Worm (Caenorhabditis elegans) whole organism, early embryonic: Measurements from ENCODE around the gene hrpu-2.
"Not testable (repeated sequence)": the region's sequence is repeated elsewhere in the genome, so short reads cannot be mapped to it uniquely, and the experiment has no call there.

Source experiments
- B0310.2 ChIP-seq: sonication (generic microtip); optimal IDR thresholded peaks from 2 replicates; lab custom pipeline; 2016; ENCODE audit warnings: mild to moderate bottlenecking, missing genetic modification characterization, missing compliant biosample characterization
- F13C5.2 ChIP-seq: sonication (generic microtip); optimal IDR thresholded peaks from 2 replicates; lab custom pipeline; 2017; ENCODE audit warnings: mild to moderate bottlenecking, missing genetic modification characterization, inconsistent platforms, missing compliant biosample characterization
- aly-1 ChIP-seq: sonication (generic microtip); optimal IDR thresholded peaks from 2 replicates; lab custom pipeline; 2016; ENCODE audit warnings: missing genetic modification characterization, missing compliant biosample characterization
- ama-1 ChIP-seq: fragments of 150-350 bp; optimal IDR thresholded peaks from 2 replicates; lab custom pipeline; 2014
- ceh-13 ChIP-seq: fragments of 200-800 bp; sonication (Bioruptor generic); optimal IDR thresholded peaks from 2 replicates; lab custom pipeline; 2018; ENCODE audit warnings: mild to moderate bottlenecking, missing genetic modification characterization, missing compliant biosample characterization
- ceh-36 ChIP-seq: sonication (generic microtip); optimal IDR thresholded peaks from 2 replicates; lab custom pipeline; 2016; ENCODE audit warnings: missing genetic modification characterization, inconsistent platforms, missing compliant biosample characterization
- ets-7 ChIP-seq: sonication (generic microtip); optimal IDR thresholded peaks from 2 replicates; lab custom pipeline; 2016; ENCODE audit warnings: missing genotype, missing genetic modification characterization, missing compliant biosample characterization
- flt-1 ChIP-seq: fragments of 200-800 bp; sonication (Bioruptor generic); IDR thresholded peaks from 2 replicates; pipeline ENCODE4 v1.3.6; 2022; ENCODE audit warnings: missing genetic modification characterization, missing compliant biosample characterization
- hmbx-1 ChIP-seq: sonication (generic microtip); optimal IDR thresholded peaks from 2 replicates; lab custom pipeline; 2016; ENCODE audit warnings: mild to moderate bottlenecking, missing genetic modification characterization, missing compliant biosample characterization
- hmg-4 ChIP-seq: fragments of 200-800 bp; sonication (Bioruptor generic); optimal IDR thresholded peaks from 2 replicates; lab custom pipeline; 2018; ENCODE audit warnings: mild to moderate bottlenecking, missing genetic modification characterization, missing compliant biosample characterization
- hnd-1 ChIP-seq: sonication (generic microtip); optimal IDR thresholded peaks from 2 replicates; lab custom pipeline; 2016; ENCODE audit warnings: missing genetic modification characterization, missing compliant biosample characterization
- pes-1 ChIP-seq: fragments of 200-800 bp; sonication (Bioruptor generic); IDR thresholded peaks from 2 replicates; pipeline ENCODE4 v1.3.6; 2022; ENCODE audit warnings: missing genetic modification reagents, missing genetic modification characterization, missing compliant biosample characterization
- scrt-1 ChIP-seq: fragments of 200-800 bp; sonication (Bioruptor generic); IDR thresholded peaks from 2 replicates; pipeline ENCODE4 v1.3.6; 2022; ENCODE audit warnings: missing genetic modification characterization, missing compliant biosample characterization
- sea-1 ChIP-seq: fragments of 200-800 bp; sonication (Bioruptor generic); conservative IDR thresholded peaks from 2 replicates; pipeline ENCODE4 v1.3.6; 2022; ENCODE audit warnings: missing genetic modification characterization, missing compliant biosample characterization
- tbx-11 ChIP-seq: fragments of 200-800 bp; sonication (Bioruptor generic); IDR thresholded peaks from 2 replicates; pipeline ENCODE4 v1.3.6; 2022; ENCODE audit warnings: missing genetic modification characterization, missing compliant biosample characterization
- tbx-37 ChIP-seq: fragments of 200-800 bp; sonication (Bioruptor generic); conservative IDR thresholded peaks from 2 replicates; pipeline ENCODE4 v1.3.6; 2022; ENCODE audit warnings: missing genetic modification reagents, missing genetic modification characterization, missing compliant biosample characterization
- tra-4 ChIP-seq: sonication (generic microtip); optimal IDR thresholded peaks from 2 replicates; lab custom pipeline; 2017; ENCODE audit warnings: missing genetic modification characterization, missing compliant biosample characterization

Gene hrpu-2

DNA sequence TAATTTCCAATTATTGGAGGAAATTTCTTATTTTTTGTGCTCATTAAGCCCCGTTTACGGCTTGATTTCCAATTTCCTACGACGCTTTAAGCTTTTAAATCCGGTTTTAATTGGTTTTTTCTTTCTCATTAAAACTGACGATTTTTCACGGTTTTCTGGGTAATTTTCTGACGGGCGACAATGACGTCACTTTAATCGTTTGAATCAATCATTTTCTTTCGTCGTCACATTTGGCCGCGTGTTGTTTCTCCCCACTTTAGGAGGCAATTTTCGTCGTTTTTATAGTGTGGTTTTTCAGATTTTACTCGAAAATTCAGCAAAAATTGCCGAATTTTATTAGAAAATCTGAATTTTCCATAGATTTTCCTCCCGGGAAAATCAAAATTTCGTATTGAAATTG lies 15.3 kb downstream of the hrpu-2 start:
- TF ChIP-seq hmg-4 (GFP tag; lab: Kevin White, UChicago) (no peak), sea-1 (GFP tag; lab: Robert Waterston, UW) (no peak), ceh-36 (tag; lab: Kevin White, UChicago) (no peak), pes-1 (GFP tag; lab: Robert Waterston, UW) (no peak), ets-7 (no peak), B0310.2 (tag; lab: Kevin White, UChicago) (no peak), tbx-37 (GFP tag; lab: Robert Waterston, UW) (no peak), hnd-1 (no peak), aly-1 (no peak), scrt-1 (GFP tag; lab: Robert Waterston, UW) (no peak), F13C5.2 (tag; lab: Kevin White, UChicago) (no peak), ceh-13 (GFP tag; lab: Kevin White, UChicago) (no peak), tra-4 (tag; lab: Kevin White, UChicago) (no peak), hmbx-1 (tag; lab: Kevin White, UChicago) (no peak), ama-1 (lab: Kevin White, UChicago) (no peak), flt-1 (GFP tag; lab: Robert Waterston, UW) (no peak), tbx-11 (GFP tag; lab: Robert Waterston, UW) (no peak)

DNA sequence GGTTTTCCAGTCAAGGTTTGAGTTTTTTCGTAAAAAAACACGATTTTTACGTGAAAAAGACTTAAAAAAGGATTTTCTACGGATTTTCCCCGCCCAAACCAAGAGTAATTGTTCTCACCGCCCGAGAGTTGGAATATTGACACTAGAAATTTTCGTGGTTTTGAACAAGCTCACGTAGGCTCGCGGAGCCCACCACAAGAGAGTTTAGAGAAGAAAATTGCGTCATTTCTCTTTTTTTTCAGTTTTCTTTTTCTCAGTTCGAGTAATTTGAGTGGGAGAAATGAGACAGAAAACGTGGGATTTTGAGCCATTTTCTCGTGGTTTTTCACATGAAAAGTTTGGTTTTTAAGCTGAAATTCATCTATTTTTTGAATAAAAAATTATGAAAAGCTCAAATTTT lies 15.9 kb downstream of the hrpu-2 start:
- TF ChIP-seq tbx-11 (GFP tag; lab: Robert Waterston, UW) = no peak
- no peak for TF ChIP-seq ama-1 (lab: Kevin White, UChicago)
- no peak for TF ChIP-seq tra-4 (tag; lab: Kevin White, UChicago)
- TF ChIP-seq tbx-37 (GFP tag; lab: Robert Waterston, UW) = no peak
- TF ChIP-seq flt-1 (GFP tag; lab: Robert Waterston, UW) = no peak
- no peak for TF ChIP-seq hmbx-1 (tag; lab: Kevin White, UChicago)
- TF ChIP-seq hnd-1 = no peak

DNA sequence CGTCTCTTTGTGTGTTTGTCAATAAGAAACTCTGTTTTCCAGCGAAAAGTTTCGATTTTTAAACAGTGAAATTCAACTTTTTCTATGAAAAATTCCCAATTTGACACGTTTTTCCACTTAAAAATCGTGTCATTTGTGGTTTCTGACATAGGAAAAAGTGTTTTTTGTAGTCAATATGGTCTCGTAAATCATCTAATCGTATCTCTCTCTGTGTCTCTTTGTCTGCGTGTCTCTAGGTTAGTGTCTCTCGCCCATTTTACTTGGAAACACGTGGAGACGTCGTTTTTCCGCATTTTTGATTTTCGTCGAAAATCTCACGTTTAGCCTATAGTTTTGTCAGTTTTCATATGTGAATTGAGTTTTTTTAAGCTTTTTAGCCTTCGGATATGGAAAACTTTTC lies 17.9 kb downstream of the hrpu-2 start:
- TF ChIP-seq hnd-1 = no peak
- no peak for TF ChIP-seq ceh-36 (tag; lab: Kevin White, UChicago)
- no peak for TF ChIP-seq B0310.2 (tag; lab: Kevin White, UChicago)
- TF ChIP-seq tbx-11 (GFP tag; lab: Robert Waterston, UW) = no peak
- no peak for TF ChIP-seq sea-1 (GFP tag; lab: Robert Waterston, UW)
- TF ChIP-seq ceh-13 (GFP tag; lab: Kevin White, UChicago) = no peak
- TF ChIP-seq aly-1 = no peak

DNA sequence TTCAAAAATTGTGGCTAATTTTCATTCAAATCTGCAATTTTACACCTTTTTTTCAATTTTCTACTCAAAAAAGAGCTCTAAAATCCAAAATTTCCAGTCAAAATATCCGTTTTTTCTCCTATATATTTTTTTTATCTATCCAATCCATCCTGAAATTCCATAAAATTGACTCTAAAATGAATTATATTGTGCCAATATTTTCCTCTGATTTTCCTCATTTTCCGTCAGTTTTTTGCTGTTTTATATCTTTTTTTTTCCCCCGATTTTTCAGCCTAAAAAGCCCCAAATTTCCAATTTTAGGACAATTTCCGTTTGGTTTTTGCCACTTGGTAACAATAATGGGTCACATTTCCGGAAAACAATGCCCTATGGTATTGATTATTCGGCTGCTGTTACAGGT lies 21.0 kb downstream of the hrpu-2 start, which contains the start of gene Y71G10AR.4:
Gene Y71G10AR.4 (plus strand): TSS at position 301 of the 400 bp plus-strand sequence.
- TF ChIP-seq B0310.2 (tag; lab: Kevin White, UChicago) (no peak), F13C5.2 (tag; lab: Kevin White, UChicago) (no peak), ceh-13 (GFP tag; lab: Kevin White, UChicago) (no peak), ceh-36 (tag; lab: Kevin White, UChicago) (no peak), hmg-4 (GFP tag; lab: Kevin White, UChicago) (no peak), tbx-11 (GFP tag; lab: Robert Waterston, UW) (no peak), tbx-37 (GFP tag; lab: Robert Waterston, UW) (no peak), flt-1 (GFP tag; lab: Robert Waterston, UW) (no peak)

DNA sequence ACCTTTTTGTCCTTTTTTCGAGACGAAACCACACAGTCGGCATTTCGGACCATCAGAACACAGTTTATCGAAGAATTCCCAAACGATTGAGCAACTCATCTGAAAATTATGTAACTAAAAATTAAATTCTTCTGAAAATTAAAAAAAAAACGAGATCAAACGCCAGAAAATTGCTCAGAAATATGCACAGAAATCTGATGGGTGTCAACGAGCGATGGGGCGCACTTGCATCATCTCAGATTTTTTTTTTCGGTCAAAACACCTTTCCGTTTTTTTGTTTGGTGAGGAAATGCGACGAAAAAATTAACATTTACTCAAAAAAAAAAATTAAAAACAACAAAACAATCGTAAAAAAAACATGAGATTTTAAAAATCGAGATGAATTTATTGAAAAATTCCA lies 39.1 kb downstream of the hrpu-2 start, which contains the start of gene T04C4.3:
Gene T04C4.3 (minus strand): TSS at position 101 of the 400 bp plus-strand sequence.
- not testable (repeated sequence) for TF ChIP-seq sea-1 (GFP tag; lab: Robert Waterston, UW); aly-1; flt-1 (GFP tag; lab: Robert Waterston, UW)

DNA sequence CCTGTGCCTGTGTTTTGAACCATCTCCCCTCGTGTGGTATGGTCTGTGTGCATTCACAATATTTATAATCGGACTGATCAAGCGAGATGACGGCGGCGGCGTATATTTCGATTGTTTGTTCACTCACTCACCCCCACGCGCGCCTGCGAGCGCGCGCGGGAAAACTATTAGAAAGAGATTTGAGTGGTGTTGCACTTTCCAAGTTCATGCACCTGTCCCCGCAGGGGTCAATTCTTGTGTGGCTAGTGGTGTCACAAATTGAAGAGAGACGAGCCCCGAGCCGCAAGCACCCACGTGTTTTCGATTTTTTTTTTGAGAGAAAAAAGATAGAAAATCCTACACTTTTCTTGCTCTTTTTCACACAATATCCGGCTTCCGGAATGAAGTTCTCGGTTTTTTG lies 39.6 kb downstream of the hrpu-2 start:
- TF ChIP-seq pes-1 (GFP tag; lab: Robert Waterston, UW) (peak; percentile 30; the same call in 1 of the 2 replicates), flt-1 (GFP tag; lab: Robert Waterston, UW) (no peak), hmg-4 (GFP tag; lab: Kevin White, UChicago) (peak; percentile 54)

DNA sequence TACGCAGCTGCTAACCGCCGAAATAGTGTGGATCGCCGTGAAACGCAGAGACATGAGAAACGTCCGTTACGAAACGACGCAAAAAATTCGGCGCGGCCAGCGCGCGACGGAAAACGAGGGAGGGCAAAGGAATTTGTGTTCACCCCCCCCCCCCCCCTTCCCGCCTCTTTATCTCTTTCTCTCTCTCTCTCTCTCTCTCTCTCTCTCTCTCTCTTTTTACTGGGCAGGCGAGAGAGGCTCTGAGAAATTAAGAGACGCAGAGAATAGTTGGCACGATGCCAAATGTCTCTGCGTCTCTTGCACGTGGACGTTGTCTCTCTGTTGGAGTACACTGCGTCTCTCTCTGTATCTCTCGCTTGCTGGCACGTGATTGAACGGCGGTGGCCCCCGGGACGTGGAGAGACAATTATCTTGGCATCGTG lies 41.6 kb downstream of the hrpu-2 start:
- TF ChIP-seq sea-1 (GFP tag; lab: Robert Waterston, UW) = no peak
- peak; percentile 60 for TF ChIP-seq pes-1 (GFP tag; lab: Robert Waterston, UW)
- TF ChIP-seq tra-4 (tag; lab: Kevin White, UChicago) = no peak
- no peak for TF ChIP-seq flt-1 (GFP tag; lab: Robert Waterston, UW)
- TF ChIP-seq hmg-4 (GFP tag; lab: Kevin White, UChicago) = peak; percentile 66
- TF ChIP-seq ets-7 = no peak
- TF ChIP-seq F13C5.2 (tag; lab: Kevin White, UChicago) = peak; percentile 61
- TF ChIP-seq ceh-36 (tag; lab: Kevin White, UChicago) = no peak
- TF ChIP-seq ceh-13 (GFP tag; lab: Kevin White, UChicago) = no peak
- TF ChIP-seq tbx-37 (GFP tag; lab: Robert Waterston, UW) = no peak
- TF ChIP-seq B0310.2 (tag; lab: Kevin White, UChicago) = peak; percentile 31

DNA sequence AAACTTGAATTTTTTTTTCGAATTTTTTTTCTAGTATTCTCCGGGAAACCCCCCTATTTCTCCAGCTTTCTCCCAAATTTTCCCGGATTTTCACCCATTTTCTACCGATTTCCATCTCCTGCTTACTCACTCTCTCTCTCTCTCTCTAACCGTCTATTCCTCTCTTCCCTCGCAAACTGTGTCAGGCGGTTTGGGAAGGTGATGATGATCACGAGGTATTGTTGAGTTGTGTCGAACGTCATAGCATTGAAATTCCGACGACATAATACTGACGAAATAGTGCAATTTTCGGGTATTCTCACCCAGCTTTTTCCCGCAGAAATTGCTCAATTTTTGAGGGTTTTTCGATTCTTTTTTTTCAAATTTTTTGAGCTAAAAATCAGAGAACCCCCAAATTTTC lies 42.5 kb downstream of the hrpu-2 start:
- no peak for TF ChIP-seq ama-1 (lab: Kevin White, UChicago)
- TF ChIP-seq tbx-37 (GFP tag; lab: Robert Waterston, UW) = no peak
- TF ChIP-seq hmbx-1 (tag; lab: Kevin White, UChicago) = no peak
- no peak for TF ChIP-seq ceh-36 (tag; lab: Kevin White, UChicago)
- no peak for TF ChIP-seq ceh-13 (GFP tag; lab: Kevin White, UChicago)
- TF ChIP-seq tra-4 (tag; lab: Kevin White, UChicago) = no peak
- TF ChIP-seq B0310.2 (tag; lab: Kevin White, UChicago) = no peak
- no peak for TF ChIP-seq hmg-4 (GFP tag; lab: Kevin White, UChicago)
